Fruit fly (Drosophila melanogaster) whole organism: Measurements from ENCODE around the gene CG11178.

Experiments
- CG8478 ChIP-seq: fragments of >200 bp; optimal IDR thresholded peaks from 2 replicates; lab custom pipeline; 2018; ENCODE audit warnings: inconsistent platforms
- Dll ChIP-seq: fragments of >200 bp; optimal IDR thresholded peaks from 2 replicates; lab custom pipeline; 2017
- EcR ChIP-seq, 2 experiments: fragments of >200 bp; optimal IDR thresholded peaks; 2 replicates each; lab custom pipeline; 2017; ENCODE audit warnings: missing biosample characterization in 2 of 2, missing genetic modification characterization in 2 of 2, missing genetic modification reagents in 2 of 2
- pan ChIP-seq: fragments of >200 bp; optimal IDR thresholded peaks from 2 replicates; lab custom pipeline; 2017
- psq ChIP-seq: fragments of >200 bp; optimal IDR thresholded peaks from 2 replicates; lab custom pipeline; 2017
- usp ChIP-seq: fragments of >200 bp; optimal IDR thresholded peaks from 2 replicates; lab custom pipeline; 2017; ENCODE audit warnings: missing biosample characterization, missing genetic modification characterization, mixed read lengths

- TF ChIP-seq CG8478 (lab: Kevin White, UChicago) (no peak), EcR (GFP tag; optimal IDR thresholded peaks at IDR 0.05; lab: Kevin White, UChicago) (no peak), psq (lab: Kevin White, UChicago) (no peak), pan (lab: Kevin White, UChicago) (no peak), usp (GFP tag; lab: Kevin White, UChicago) (no peak), Dll (lab: Kevin White, UChicago) (no peak)
Observed at dm6 chrX:13568841-13569240, 36.6 kb upstream of the CG11178 start.
